Fruit fly (Drosophila melanogaster) whole organism: ENCODE results near the gene MED18.

ENCODE experiments used
- CG8478 ChIP-seq: fragments of >200 bp; optimal IDR thresholded peaks from 2 replicates; lab custom pipeline; 2018; ENCODE audit warnings: inconsistent platforms
- Dll ChIP-seq: fragments of >200 bp; optimal IDR thresholded peaks from 2 replicates; lab custom pipeline; 2017
- EcR ChIP-seq, 2 experiments: fragments of >200 bp; optimal IDR thresholded peaks; 2 replicates each; lab custom pipeline; 2017; ENCODE audit warnings: missing biosample characterization in 2 of 2, missing genetic modification characterization in 2 of 2, missing genetic modification reagents in 2 of 2

dm6 chrX:1893532-1893931 lies 27.8 kb downstream of the MED18 start:
- TF ChIP-seq CG8478 (lab: Kevin White, UChicago) (no peak), EcR (GFP tag; optimal IDR thresholded peaks at IDR 0.05; lab: Kevin White, UChicago) (no peak), Dll (lab: Kevin White, UChicago) (no peak)
